Fruit fly (Drosophila melanogaster) whole organism, embryonic: ENCODE results near the gene CG6675.
A peak's percentile ranks its signal among the peaks of the same experiment; 100 is the strongest.

Source experiments
- Aef1 ChIP-seq: fragments of 200-800 bp; sonication (Bioruptor generic); IDR thresholded peaks from 3 replicates; pipeline ENCODE4 v1.3.6; 2022; ENCODE audit warnings: missing biosample characterization, missing genetic modification characterization
- B-H1 ChIP-seq: fragments of 200-800 bp; sonication (Bioruptor generic); IDR thresholded peaks from 3 replicates; pipeline ENCODE4 v1.3.6; 2022; ENCODE audit warnings: missing biosample characterization, missing genetic modification characterization
- CG11093 ChIP-seq: fragments of 200-800 bp; sonication (Bioruptor generic); IDR thresholded peaks from 3 replicates; pipeline ENCODE4 v1.3.6; 2022; ENCODE audit warnings: missing biosample characterization, missing genetic modification characterization
- CG12299 ChIP-seq: fragments of 200-800 bp; sonication (Bioruptor generic); optimal IDR thresholded peaks from 2 replicates; lab custom pipeline; 2018; ENCODE audit warnings: missing biosample characterization, mild to moderate bottlenecking, missing genetic modification characterization
- CG12769 ChIP-seq: fragments of 200-800 bp; sonication (Bioruptor generic); optimal IDR thresholded peaks from 2 replicates; lab custom pipeline; 2019; ENCODE audit warnings: missing biosample characterization, mild to moderate bottlenecking, missing genetic modification characterization, moderate library complexity
- CG13424 ChIP-seq: fragments of 200-800 bp; sonication (Bioruptor generic); optimal IDR thresholded peaks from 2 replicates; lab custom pipeline; 2019; ENCODE audit warnings: missing biosample characterization, mild to moderate bottlenecking, missing genetic modification characterization, moderate library complexity
- CG1529 ChIP-seq: fragments of 200-800 bp; sonication (Bioruptor generic); optimal IDR thresholded peaks from 3 replicates; lab custom pipeline; 2018; ENCODE audit warnings: missing biosample characterization, missing genetic modification characterization
- CG17802 ChIP-seq: fragments of 200-800 bp; sonication (Bioruptor generic); optimal IDR thresholded peaks from 2 replicates; lab custom pipeline; 2018; ENCODE audit warnings: missing biosample characterization, mild to moderate bottlenecking, missing genetic modification characterization, moderate library complexity
- CG17829 ChIP-seq: fragments of 200-800 bp; optimal IDR thresholded peaks from 2 replicates; lab custom pipeline; 2019; ENCODE audit warnings: missing biosample characterization, mild to moderate bottlenecking, missing genetic modification characterization, moderate library complexity
- CG2120 ChIP-seq: fragments of 200-800 bp; sonication (Bioruptor generic); optimal IDR thresholded peaks from 3 replicates; lab custom pipeline; 2016; ENCODE audit warnings: missing biosample characterization, missing genetic modification characterization
- CG2712 ChIP-seq: fragments of 200-800 bp; optimal IDR thresholded peaks from 3 replicates; lab custom pipeline; 2019; ENCODE audit warnings: missing biosample characterization, mild to moderate bottlenecking, missing genetic modification characterization, moderate library complexity
- CG2875 ChIP-seq: fragments of 200-800 bp; sonication (Bioruptor generic); optimal IDR thresholded peaks from 2 replicates; lab custom pipeline; 2017; ENCODE audit warnings: missing biosample characterization, mild to moderate bottlenecking, missing genetic modification characterization, missing genetic modification reagents
- CG30431 ChIP-seq: fragments of 200-800 bp; sonication (Bioruptor generic); optimal IDR thresholded peaks from 2 replicates; lab custom pipeline; 2017; ENCODE audit warnings: missing biosample characterization, missing genetic modification characterization
- CG31441 ChIP-seq: fragments of 200-800 bp; sonication (Bioruptor generic); IDR thresholded peaks from 2 replicates; pipeline ENCODE4 v1.3.6; 2022; ENCODE audit warnings: missing biosample characterization, missing genetic modification characterization
- CG3163 ChIP-seq: fragments of 200-800 bp; sonication (Bioruptor generic); optimal IDR thresholded peaks from 3 replicates; lab custom pipeline; 2016; ENCODE audit warnings: missing biosample characterization, missing genetic modification characterization
- CG33213 ChIP-seq: fragments of 200-800 bp; sonication (Bioruptor generic); optimal IDR thresholded peaks from 3 replicates; lab custom pipeline; 2016; ENCODE audit warnings: missing biosample characterization, missing genetic modification characterization
- CG6654 ChIP-seq: fragments of 200-800 bp; sonication (Bioruptor generic); optimal IDR thresholded peaks from 2 replicates; lab custom pipeline; 2017; ENCODE audit warnings: missing biosample characterization, mild to moderate bottlenecking, missing genetic modification characterization
- CG7357 ChIP-seq: fragments of 200-800 bp; sonication (Bioruptor generic); IDR thresholded peaks from 3 replicates; pipeline ENCODE4 v1.3.6; 2022; ENCODE audit warnings: missing biosample characterization, missing genetic modification characterization
- Dfd ChIP-seq, 2 experiments: fragments of >200 bp; optimal IDR thresholded peaks; 2 replicates each; lab custom pipeline; 2017; ENCODE audit warnings: missing biosample characterization in 2 of 2, missing genetic modification characterization in 2 of 2
- Dip2 ChIP-seq: fragments of 200-800 bp; sonication (Bioruptor generic); IDR thresholded peaks from 2 replicates; pipeline ENCODE4 v1.3.6; 2022; ENCODE audit warnings: missing biosample characterization, missing genetic modification characterization
- Dll ChIP-seq: fragments of 200-800 bp; sonication (Bioruptor generic); IDR thresholded peaks from 4 replicates; pipeline ENCODE4 v1.3.6; 2022; ENCODE audit warnings: missing biosample characterization, missing genetic modification characterization; ENCODE audit not compliant: partially characterized antibody
- Ets97D ChIP-seq: fragments of 200-800 bp; sonication (Bioruptor generic); optimal IDR thresholded peaks from 3 replicates; lab custom pipeline; 2016; ENCODE audit warnings: missing biosample characterization, missing genetic modification characterization
- Hsf ChIP-seq: fragments of 200-800 bp; sonication (Bioruptor generic); optimal IDR thresholded peaks from 3 replicates; lab custom pipeline; 2016; ENCODE audit warnings: missing biosample characterization, missing genetic modification characterization
- Lhr ChIP-seq: fragments of 200-800 bp; sonication (Bioruptor generic); optimal IDR thresholded peaks from 3 replicates; lab custom pipeline; 2017; ENCODE audit warnings: mild to moderate bottlenecking, missing biosample characterization, missing genetic modification reagents, missing genetic modification characterization
- Max ChIP-seq: fragments of 200-800 bp; sonication (Bioruptor generic); optimal IDR thresholded peaks from 2 replicates; lab custom pipeline; 2016; ENCODE audit warnings: missing biosample characterization, mild to moderate bottlenecking, missing genetic modification characterization
- Med ChIP-seq: fragments of 200-800 bp; sonication (Bioruptor generic); peaks from one replicate; lab custom pipeline; 2016; ENCODE audit warnings: missing biosample characterization, missing genetic modification characterization, mild to moderate bottlenecking, inconsistent platforms, moderate library complexity
- NfI ChIP-seq: fragments of 200-800 bp; sonication (Bioruptor generic); optimal IDR thresholded peaks from 3 replicates; lab custom pipeline; 2018; ENCODE audit warnings: missing biosample characterization, mild to moderate bottlenecking, missing genetic modification characterization, moderate library complexity
- Sin3A ChIP-seq: fragments of >200 bp; optimal IDR thresholded peaks from 2 replicates; lab custom pipeline; 2018
- Xbp1 ChIP-seq: fragments of 200-800 bp; sonication (Bioruptor generic); optimal IDR thresholded peaks from 3 replicates; lab custom pipeline; 2016; ENCODE audit warnings: missing biosample characterization, mild to moderate bottlenecking, missing genetic modification characterization
- Xrp1 ChIP-seq: fragments of 200-800 bp; sonication (Bioruptor generic); IDR thresholded peaks from 2 replicates; pipeline ENCODE4 v1.3.6; 2022; ENCODE audit warnings: missing biosample characterization, missing genetic modification characterization
- ab ChIP-seq: fragments of 200-800 bp; sonication (Bioruptor generic); optimal IDR thresholded peaks from 2 replicates; lab custom pipeline; 2016; ENCODE audit warnings: missing biosample characterization, missing genetic modification characterization
- aop ChIP-seq: fragments of 200-800 bp; sonication (Bioruptor generic); IDR thresholded peaks from 2 replicates; pipeline ENCODE4 v1.3.6; 2022; ENCODE audit warnings: missing biosample characterization, missing genetic modification characterization
- chif ChIP-seq, 2 experiments: fragments of 200-800 bp; sonication (Bioruptor generic); optimal IDR thresholded peaks; 3 replicates each; lab custom pipeline; 2016; ENCODE audit warnings: missing biosample characterization in 2 of 2, missing genetic modification characterization in 2 of 2
- chn ChIP-seq: fragments of 200-800 bp; sonication (Bioruptor generic); optimal IDR thresholded peaks from 2 replicates; lab custom pipeline; 2016; ENCODE audit warnings: missing biosample characterization, missing genetic modification characterization
- crp ChIP-seq, 2 experiments: fragments of 200-800 bp; sonication (Bioruptor generic); optimal IDR thresholded peaks; 2 replicates in 1 of 2; 3 replicates in 1 of 2; lab custom pipeline; 2017; ENCODE audit warnings: missing biosample characterization in 2 of 2, missing genetic modification characterization in 2 of 2, mild to moderate bottlenecking in 1 of 2, moderate library complexity in 1 of 2
- dpn ChIP-seq, 2 experiments: fragments of 200-800 bp; sonication (Bioruptor generic); optimal IDR thresholded peaks; 3 replicates each; lab custom pipeline; 2016; ENCODE audit warnings: missing biosample characterization in 2 of 2, missing genetic modification characterization in 2 of 2
- esg ChIP-seq: fragments of 200-800 bp; sonication (Bioruptor generic); conservative IDR thresholded peaks from 2 replicates; pipeline ENCODE4 v1.3.6; 2022; ENCODE audit warnings: missing biosample characterization, missing genetic modification characterization
- exex ChIP-seq: fragments of 200-800 bp; sonication (Bioruptor generic); optimal IDR thresholded peaks from 4 replicates; lab custom pipeline; 2018; ENCODE audit warnings: missing biosample characterization, mild to moderate bottlenecking, missing genetic modification characterization, moderate library complexity
- gce ChIP-seq: fragments of 200-800 bp; sonication (Bioruptor generic); IDR thresholded peaks from 3 replicates; pipeline ENCODE4 v1.3.6; 2022; ENCODE audit warnings: missing biosample characterization, missing genetic modification characterization
- gem ChIP-seq: fragments of 200-800 bp; sonication (Bioruptor generic); optimal IDR thresholded peaks from 2 replicates; lab custom pipeline; 2019; ENCODE audit warnings: missing biosample characterization, mild to moderate bottlenecking, missing genetic modification characterization, moderate library complexity
- grn ChIP-seq: fragments of 200-800 bp; sonication (Bioruptor generic); optimal IDR thresholded peaks from 3 replicates; lab custom pipeline; 2017; ENCODE audit warnings: missing biosample characterization, missing genetic modification characterization
- ind ChIP-seq: fragments of 200-800 bp; sonication (Bioruptor generic); optimal IDR thresholded peaks from 3 replicates; lab custom pipeline; 2016; ENCODE audit warnings: missing biosample characterization, missing genetic modification characterization
- kah ChIP-seq: fragments of 200-800 bp; sonication (Bioruptor generic); optimal IDR thresholded peaks from 2 replicates; lab custom pipeline; 2018; ENCODE audit warnings: missing biosample characterization, mild to moderate bottlenecking, missing genetic modification characterization
- lilli ChIP-seq: fragments of 200-800 bp; sonication (Bioruptor generic); optimal IDR thresholded peaks from 3 replicates; lab custom pipeline; 2016; ENCODE audit warnings: missing biosample characterization, missing genetic modification characterization
- lmd ChIP-seq: fragments of 200-800 bp; sonication (Bioruptor generic); IDR thresholded peaks from 2 replicates; pipeline ENCODE4 v1.3.6; 2022; ENCODE audit warnings: missing biosample characterization, missing genetic modification characterization
- oc ChIP-seq: fragments of 200-800 bp; sonication (Bioruptor generic); optimal IDR thresholded peaks from 2 replicates; lab custom pipeline; 2018; ENCODE audit warnings: missing biosample characterization, mild to moderate bottlenecking, missing genetic modification characterization, moderate library complexity
- phol ChIP-seq: fragments of 200-800 bp; sonication (Bioruptor generic); optimal IDR thresholded peaks from 3 replicates; lab custom pipeline; 2018; ENCODE audit warnings: missing biosample characterization, mild to moderate bottlenecking, missing genetic modification characterization, moderate library complexity
- pnt ChIP-seq: fragments of 200-800 bp; sonication (Bioruptor generic); optimal IDR thresholded peaks from 3 replicates; lab custom pipeline; 2016; ENCODE audit warnings: missing biosample characterization, missing genetic modification characterization
- scrt ChIP-seq: fragments of 200-800 bp; sonication (Bioruptor generic); optimal IDR thresholded peaks from 2 replicates; lab custom pipeline; 2018; ENCODE audit warnings: missing biosample characterization, mild to moderate bottlenecking, missing genetic modification characterization, moderate library complexity
- sim ChIP-seq: fragments of 200-800 bp; sonication (Bioruptor generic); IDR thresholded peaks from 2 replicates; pipeline ENCODE4 v1.3.6; 2022; ENCODE audit warnings: missing biosample characterization, missing genetic modification characterization
- stwl ChIP-seq: fragments of 200-800 bp; sonication (Bioruptor generic); optimal IDR thresholded peaks from 3 replicates; lab custom pipeline; 2018; ENCODE audit warnings: missing biosample characterization, mild to moderate bottlenecking, missing genetic modification characterization, moderate library complexity

The CG6675 gene

DNA sequence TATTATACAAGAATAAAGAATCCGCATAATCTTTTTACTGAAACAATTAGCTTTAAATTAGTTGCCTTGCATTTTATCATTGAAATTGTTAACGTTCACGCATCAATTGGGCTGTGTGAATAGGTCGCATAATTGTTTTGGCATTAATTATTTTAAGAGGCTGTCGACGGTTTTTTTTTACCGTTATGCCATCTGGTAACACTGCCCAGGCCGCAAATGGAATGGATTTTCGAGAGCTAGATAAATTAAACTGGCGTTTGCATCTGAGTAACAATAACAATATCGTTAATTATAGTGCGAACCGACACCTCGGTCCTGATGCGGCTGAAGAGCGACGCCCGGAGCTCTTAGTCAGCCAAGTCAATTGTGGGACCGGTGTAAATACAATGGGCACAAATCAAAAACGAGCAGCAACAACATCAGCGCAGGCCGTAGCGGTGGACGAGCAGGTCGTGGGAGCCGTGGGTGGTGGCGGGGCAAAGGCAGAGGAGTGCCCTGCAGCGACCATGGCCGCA lies 12.9 kb downstream of the CG6675 start (continued):
- TF ChIP-seq oc: no peak
- no peak for TF ChIP-seq chn (GFP tag; lab: Kevin White, UChicago)
- TF ChIP-seq CG1529: no peak
- TF ChIP-seq gce (GFP tag; lab: Robert Waterston, UW): no peak
- no peak for TF ChIP-seq sim (GFP tag; lab: Robert Waterston, UW)
- TF ChIP-seq chif (GFP tag; optimal IDR thresholded peaks at IDR 0.05; lab: Kevin White, UChicago): peak in 1 of 2 experiments; percentile 7
- TF ChIP-seq grn (GFP tag; lab: Kevin White, UChicago): no peak
- no peak for TF ChIP-seq lmd (GFP tag; lab: Robert Waterston, UW)
- peak; percentile 14 to 17 for TF ChIP-seq dpn (GFP tag; optimal IDR thresholded peaks at IDR 0.05; lab: Kevin White, UChicago)
- no peak for TF ChIP-seq CG30431 (GFP tag; lab: Kevin White, UChicago)
- peak; percentile 45 for TF ChIP-seq Ets97D (GFP tag; lab: Kevin White, UChicago)
- TF ChIP-seq Hsf: peak; percentile 29
- TF ChIP-seq Xbp1 (GFP tag; lab: Kevin White, UChicago): peak; percentile 4
- TF ChIP-seq CG2712: peak; percentile 10
- TF ChIP-seq Dll (GFP tag; lab: Robert Waterston, UW): 0 out of 4 replicates have a peak, but pooled peaks have one; percentile 19
- no peak for TF ChIP-seq crp (GFP tag; optimal IDR thresholded peaks at IDR 0.05; lab: Kevin White, UChicago)
- TF ChIP-seq CG2875: no peak
- TF ChIP-seq CG13424 (tag; lab: Kevin White, UChicago): peak; percentile 1
- 0 out of 2 replicates have a peak, but pooled peaks have one; percentile 25 for TF ChIP-seq Xrp1 (GFP tag; lab: Robert Waterston, UW)
- peak; percentile 9 for TF ChIP-seq CG17829
- no peak for TF ChIP-seq CG3163 (GFP tag; lab: Kevin White, UChicago)
- TF ChIP-seq CG31441 (GFP tag; lab: Robert Waterston, UW): 0 out of 2 replicates have a peak, but pooled peaks have one; percentile 11
- no peak for TF ChIP-seq Max (GFP tag; lab: Kevin White, UChicago)
- peak; percentile 54 for TF ChIP-seq CG33213 (GFP tag; lab: Kevin White, UChicago)
- peak; percentile 0 for TF ChIP-seq ind (GFP tag; lab: Kevin White, UChicago)
- peak; percentile 49 for TF ChIP-seq stwl (tag; lab: Kevin White, UChicago)
- peak; percentile 15 for TF ChIP-seq lilli (GFP tag; lab: Kevin White, UChicago)
- TF ChIP-seq Sin3A (lab: Kevin White, UChicago): peak; percentile 15
- TF ChIP-seq aop (GFP tag; lab: Robert Waterston, UW): no peak
- no peak for TF ChIP-seq Aef1 (GFP tag; lab: Robert Waterston, UW)
- TF ChIP-seq CG12769 (tag; lab: Kevin White, UChicago): peak; percentile 2
- TF ChIP-seq exex (tag; lab: Kevin White, UChicago): no peak
- TF ChIP-seq Dip2 (GFP tag; lab: Robert Waterston, UW): no peak
- no peak for TF ChIP-seq CG11093 (GFP tag; lab: Robert Waterston, UW)
- peak; percentile 95 for TF ChIP-seq CG7357
- TF ChIP-seq CG17802 (tag; lab: Kevin White, UChicago): peak; percentile 97
- no peak for TF ChIP-seq pnt
- TF ChIP-seq esg: no peak
- TF ChIP-seq Lhr (GFP tag; lab: Kevin White, UChicago): peak; percentile 54
- peak; percentile 25 for TF ChIP-seq NfI (GFP tag; lab: Kevin White, UChicago)
- TF ChIP-seq B-H1 (GFP tag; lab: Robert Waterston, UW): no peak
- no peak for TF ChIP-seq CG6654 (GFP tag; lab: Kevin White, UChicago)
- TF ChIP-seq Med (GFP tag; lab: Kevin White, UChicago): peak; percentile 75
- TF ChIP-seq scrt (GFP tag; lab: Kevin White, UChicago): no peak
- no peak for TF ChIP-seq ab
- TF ChIP-seq CG2120 (GFP tag; lab: Kevin White, UChicago): no peak
- peak in 1 of 2 experiments; percentile 59 for TF ChIP-seq Dfd (GFP tag; optimal IDR thresholded peaks at IDR 0.05; lab: Kevin White, UChicago)
- TF ChIP-seq gem: peak; percentile 34
- no peak for TF ChIP-seq kah
- peak; percentile 56 for TF ChIP-seq phol (tag; lab: Kevin White, UChicago)
- TF ChIP-seq CG12299 (tag; lab: Kevin White, UChicago): no peak
